Worm (Caenorhabditis elegans): ENCODE results near the gene lon-1.

Gene lon-1

DNA sequence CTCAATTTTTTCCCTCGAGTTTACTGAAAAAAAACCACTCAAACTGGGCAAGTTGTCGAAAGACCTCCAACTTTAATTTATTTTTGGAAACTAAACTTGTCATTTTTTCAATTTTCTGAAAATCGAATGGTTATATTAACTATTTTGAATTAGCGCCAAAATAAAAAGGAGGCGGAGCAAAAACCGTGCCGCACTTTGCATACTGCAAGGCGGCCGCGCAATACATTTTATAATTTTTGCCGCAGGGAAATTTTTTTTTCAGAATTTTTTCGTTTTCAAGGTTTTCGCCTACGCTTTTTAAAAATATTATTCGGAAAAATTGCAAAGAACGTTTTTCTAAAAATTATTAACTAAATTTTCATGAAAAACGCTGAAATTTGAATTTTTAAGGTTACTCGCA lies 29.4 kb downstream of the lon-1 start:
- no peak for TF ChIP-seq elt-4 (tag; optimal IDR thresholded peaks at IDR 0.05)
- no peak for TF ChIP-seq hlh-6 (tag; optimal IDR thresholded peaks at IDR 0.05)
- no peak for TF ChIP-seq ets-4 (tag; optimal IDR thresholded peaks at IDR 0.05)
- TF ChIP-seq C38D4.7 (GFP tag; optimal IDR thresholded peaks at IDR 0.05): no peak
- peak; percentile 6 for TF ChIP-seq hlh-13 (GFP tag; optimal IDR thresholded peaks at IDR 0.05)
- no peak for TF ChIP-seq ceh-24 (tag; optimal IDR thresholded peaks at IDR 0.05)

DNA sequence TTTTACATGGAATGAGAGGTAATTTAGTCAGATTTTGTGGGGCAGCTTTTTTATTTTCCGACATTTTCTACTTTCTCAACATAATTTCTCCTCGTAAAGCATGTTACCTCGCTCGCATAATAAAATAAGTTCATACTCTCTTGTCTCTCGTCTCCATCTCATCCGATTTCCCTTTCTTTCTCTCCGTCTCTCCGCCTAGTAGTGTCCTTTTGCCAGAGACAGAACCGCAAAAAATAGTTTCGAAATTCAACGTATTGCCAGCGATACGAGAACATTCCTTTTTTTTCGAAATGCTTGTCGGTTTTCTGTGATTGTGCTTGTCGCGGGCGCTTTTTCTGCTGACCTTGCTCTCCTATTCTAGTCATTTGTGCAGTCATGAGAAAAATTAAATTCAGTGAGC lies 29.9 kb downstream of the lon-1 start:
- TF ChIP-seq ets-4 (tag; optimal IDR thresholded peaks at IDR 0.05): peak; percentile 37
- no peak for TF ChIP-seq nhr-232 (tag; optimal IDR thresholded peaks at IDR 0.05)
- peak; percentile 27 for TF ChIP-seq unc-55 (GFP tag; optimal IDR thresholded peaks at IDR 0.05)
- TF ChIP-seq ceh-19 (GFP tag; optimal IDR thresholded peaks at IDR 0.05): no peak
- peak; percentile 75 for TF ChIP-seq unc-42 (tag; optimal IDR thresholded peaks at IDR 0.05)
- no peak for TF ChIP-seq hlh-30 (tag; optimal IDR thresholded peaks at IDR 0.05; ENCODE audit: insufficient read depth)

DNA sequence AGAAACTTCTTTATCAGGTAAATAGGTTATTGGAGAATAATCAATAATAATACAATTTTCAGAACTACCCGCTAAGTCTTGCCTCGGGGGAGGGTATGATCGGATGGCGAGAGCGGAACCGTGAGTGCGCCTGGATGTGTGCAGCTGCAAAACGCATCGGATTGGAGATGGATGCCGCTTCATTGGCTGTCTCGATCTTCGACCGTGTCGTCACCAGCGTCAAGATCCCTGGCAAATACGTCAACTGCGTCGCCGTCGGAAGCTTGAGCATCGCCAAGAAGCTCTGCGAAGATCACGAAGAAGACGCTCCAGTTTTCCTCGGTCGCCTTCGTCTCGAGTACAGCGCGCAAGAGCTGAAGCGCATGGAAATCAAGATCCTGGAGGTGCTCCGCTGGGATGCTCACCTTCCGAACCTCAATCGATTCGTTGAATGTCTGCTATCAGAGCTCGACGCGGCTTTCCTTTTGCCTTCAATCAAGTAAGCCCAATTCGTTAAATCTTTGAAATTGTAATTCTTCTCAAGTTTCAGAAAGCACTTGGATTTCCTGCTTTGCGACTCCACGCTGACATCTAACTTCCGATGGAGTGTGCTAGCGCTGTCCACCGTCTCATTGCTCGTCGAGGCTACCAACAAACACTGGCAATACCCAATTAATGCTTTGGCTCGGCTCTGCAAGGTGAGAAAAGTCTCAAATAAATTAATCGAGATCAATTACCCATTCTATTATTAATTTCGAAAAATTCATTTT lies 30.6 kb downstream of the lon-1 start:
- TF ChIP-seq ceh-34 (tag; optimal IDR thresholded peaks at IDR 0.05) (no peak), K09A11.1 (tag; optimal IDR thresholded peaks at IDR 0.05; ENCODE audit: insufficient read depth) (no peak), ceh-22 (tag; optimal IDR thresholded peaks at IDR 0.05) (no peak), unc-55 (GFP tag; optimal IDR thresholded peaks at IDR 0.05) (no peak), elt-2 (tag; optimal IDR thresholded peaks at IDR 0.05) (no peak), hlh-13 (GFP tag; optimal IDR thresholded peaks at IDR 0.05) (no peak), T23F11.4 (GFP tag; optimal IDR thresholded peaks at IDR 0.05) (no peak), tbx-2 (tag; optimal IDR thresholded peaks at IDR 0.05) (no peak), sox-4 (tag; optimal IDR thresholded peaks at IDR 0.05) (no peak), rnt-1 (tag; optimal IDR thresholded peaks at IDR 0.05) (no peak), ceh-48 (tag; optimal IDR thresholded peaks at IDR 0.05) (no peak), ceh-6 (GFP tag; optimal IDR thresholded peaks at IDR 0.05) (no peak), dve-1 (tag; optimal IDR thresholded peaks at IDR 0.05) (no peak), fax-1 (tag; optimal IDR thresholded peaks at IDR 0.05) (no peak), elt-4 (tag; optimal IDR thresholded peaks at IDR 0.05) (no peak), tbx-7 (tag; optimal IDR thresholded peaks at IDR 0.05) (no peak), odd-2 (tag; optimal IDR thresholded peaks at IDR 0.05) (no peak), nfya-1 (tag; optimal IDR thresholded peaks at IDR 0.05) (no peak), zip-5 (tag; optimal IDR thresholded peaks at IDR 0.05) (no peak)

DNA sequence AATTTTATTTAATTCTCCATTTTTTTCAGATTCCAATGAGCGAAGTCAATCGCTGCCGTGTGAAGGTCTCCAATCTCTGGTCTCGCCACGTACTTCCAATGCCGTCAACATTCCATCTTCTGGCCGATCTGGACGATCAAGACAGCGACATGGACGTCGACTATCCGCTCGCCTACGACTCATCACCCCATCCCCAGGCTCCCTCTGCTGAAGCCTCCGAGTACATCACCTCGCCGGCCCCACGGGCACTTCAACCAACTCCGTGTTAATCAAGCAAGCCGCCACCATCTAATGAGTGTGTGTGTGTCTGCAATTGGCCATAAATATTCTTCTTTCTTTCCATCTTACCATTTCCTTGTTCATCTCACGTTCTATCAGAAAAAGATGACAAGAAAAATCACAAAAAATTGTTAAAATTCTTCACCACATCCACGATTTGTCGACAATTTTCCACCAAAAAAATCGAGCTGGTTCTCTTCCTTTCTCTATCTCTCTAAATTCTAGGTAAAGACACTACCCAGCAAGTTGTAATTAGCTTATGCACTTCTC lies 31.3 kb downstream of the lon-1 start:
- TF ChIP-seq syd-9 (tag; optimal IDR thresholded peaks at IDR 0.05): no peak
- TF ChIP-seq ref-2 (tag; optimal IDR thresholded peaks at IDR 0.05): no peak
- TF ChIP-seq K09A11.1 (tag; optimal IDR thresholded peaks at IDR 0.05; ENCODE audit: insufficient read depth): no peak

ce11 chrIII:5506023-5506597 lies 31.8 kb downstream of the lon-1 start:
- TF ChIP-seq T23F11.4 (GFP tag; optimal IDR thresholded peaks at IDR 0.05) (no peak), ama-1 (optimal IDR thresholded peaks at IDR 0.05) (peak; percentile 53)

DNA sequence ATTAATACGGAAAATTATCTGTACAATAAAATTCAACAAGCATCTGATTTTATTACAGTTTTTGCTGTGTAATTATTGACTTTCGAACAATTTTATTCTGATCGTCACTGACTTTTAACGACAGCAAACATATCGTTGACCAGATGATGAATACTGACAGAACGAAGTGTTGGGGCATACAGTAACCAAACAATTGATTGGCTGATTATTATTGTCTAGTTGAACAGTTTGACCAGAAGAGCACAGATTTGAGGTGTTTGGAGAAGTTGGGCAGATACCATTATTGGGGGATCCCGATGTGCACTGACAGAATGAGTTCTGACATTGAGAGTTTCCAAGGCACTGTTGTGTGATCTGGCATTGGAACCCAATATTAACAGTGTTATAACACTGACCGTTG lies 32.7 kb downstream of the lon-1 start:
- TF ChIP-seq dmd-4 (tag; optimal IDR thresholded peaks at IDR 0.05; ENCODE audit: borderline replicate concordance) (no peak), elt-4 (tag; optimal IDR thresholded peaks at IDR 0.05) (no peak), tbx-2 (tag; optimal IDR thresholded peaks at IDR 0.05) (no peak), nhr-11 (tag; optimal IDR thresholded peaks at IDR 0.05) (no peak), ceh-45 (GFP tag; IDR thresholded peaks at IDR 0.05) (no peak), hlh-15 (tag; optimal IDR thresholded peaks at IDR 0.05) (no peak), ceh-18 (tag; optimal IDR thresholded peaks at IDR 0.05) (no peak)
